Fruit fly (Drosophila melanogaster) whole organism, embryonic: ENCODE measurements around the gene Exn.

ENCODE experiments used
- Bdp1 ChIP-seq: fragments of 200-800 bp; sonication (Bioruptor generic); optimal IDR thresholded peaks from 3 replicates; lab custom pipeline; 2016; ENCODE audit warnings: missing biosample characterization, missing genetic modification characterization
- Bgb ChIP-seq: fragments of 200-800 bp; sonication (Bioruptor generic); IDR thresholded peaks from 2 replicates; pipeline ENCODE4 v1.3.6; 2022; ENCODE audit warnings: missing biosample characterization, missing genetic modification characterization; ENCODE audit not compliant: partially characterized antibody
- CG12659 ChIP-seq: fragments of 200-800 bp; sonication (Bioruptor generic); optimal IDR thresholded peaks from 3 replicates; lab custom pipeline; 2017; ENCODE audit warnings: mild to moderate bottlenecking, missing biosample characterization, missing genetic modification reagents, missing genetic modification characterization
- CG12744 ChIP-seq: fragments of 200-800 bp; sonication (Bioruptor generic); optimal IDR thresholded peaks from 2 replicates; lab custom pipeline; 2016; ENCODE audit warnings: missing biosample characterization, missing genetic modification characterization
- CG15011 ChIP-seq: fragments of 200-800 bp; sonication (Bioruptor generic); optimal IDR thresholded peaks from 3 replicates; lab custom pipeline; 2018; ENCODE audit warnings: missing biosample characterization, mild to moderate bottlenecking, missing genetic modification characterization
- CG16815 ChIP-seq: fragments of 200-800 bp; sonication (Bioruptor generic); optimal IDR thresholded peaks from 3 replicates; lab custom pipeline; 2017; ENCODE audit warnings: missing biosample characterization, mild to moderate bottlenecking, missing genetic modification characterization
- CG17385 ChIP-seq: fragments of 200-800 bp; sonication (Bioruptor generic); optimal IDR thresholded peaks from 3 replicates; lab custom pipeline; 2018; ENCODE audit warnings: missing biosample characterization, mild to moderate bottlenecking, missing genetic modification characterization
- CG17829 ChIP-seq: fragments of 200-800 bp; optimal IDR thresholded peaks from 2 replicates; lab custom pipeline; 2019; ENCODE audit warnings: missing biosample characterization, mild to moderate bottlenecking, missing genetic modification characterization, moderate library complexity
- CG2712 ChIP-seq: fragments of 200-800 bp; optimal IDR thresholded peaks from 3 replicates; lab custom pipeline; 2019; ENCODE audit warnings: missing biosample characterization, mild to moderate bottlenecking, missing genetic modification characterization, moderate library complexity
- CG33557 ChIP-seq: fragments of 200-800 bp; sonication (Bioruptor generic); optimal IDR thresholded peaks from 2 replicates; lab custom pipeline; 2019; ENCODE audit warnings: missing biosample characterization, mild to moderate bottlenecking, missing genetic modification characterization, moderate library complexity
- CG34224 ChIP-seq: fragments of 200-800 bp; sonication (Bioruptor generic); IDR thresholded peaks from 3 replicates; pipeline ENCODE4 v1.3.6; 2022; ENCODE audit warnings: missing biosample characterization, missing genetic modification characterization; ENCODE audit not compliant: partially characterized antibody
- CG34376 ChIP-seq: fragments of 200-800 bp; sonication (Bioruptor generic); optimal IDR thresholded peaks from 2 replicates; lab custom pipeline; 2018; ENCODE audit warnings: missing biosample characterization, mild to moderate bottlenecking, missing genetic modification characterization
- CG34422 ChIP-seq: fragments of 200-800 bp; sonication (Bioruptor generic); IDR thresholded peaks from 3 replicates; pipeline ENCODE4 v1.3.6; 2022; ENCODE audit warnings: missing biosample characterization, missing genetic modification characterization
- CG4707 ChIP-seq: fragments of 200-800 bp; sonication (Bioruptor generic); optimal IDR thresholded peaks from 2 replicates; lab custom pipeline; 2018; ENCODE audit warnings: missing biosample characterization, mild to moderate bottlenecking, missing genetic modification characterization, moderate library complexity
- CG4854 ChIP-seq: fragments of 200-800 bp; sonication (Bioruptor generic); optimal IDR thresholded peaks from 2 replicates; lab custom pipeline; 2016; ENCODE audit warnings: missing biosample characterization, missing genetic modification characterization, inconsistent platforms
- CG7987 ChIP-seq: fragments of 200-800 bp; sonication (Bioruptor generic); optimal IDR thresholded peaks from 2 replicates; lab custom pipeline; 2018; ENCODE audit warnings: missing biosample characterization, mild to moderate bottlenecking, missing genetic modification characterization, moderate library complexity
- CG8388 ChIP-seq: fragments of 200-800 bp; sonication (Bioruptor generic); optimal IDR thresholded peaks from 2 replicates; lab custom pipeline; 2019; ENCODE audit warnings: missing biosample characterization, mild to moderate bottlenecking, missing genetic modification characterization, moderate library complexity
- CG8944 ChIP-seq: fragments of 200-800 bp; sonication (Bioruptor generic); optimal IDR thresholded peaks from 3 replicates; lab custom pipeline; 2016; ENCODE audit warnings: missing biosample characterization, missing genetic modification characterization
- CG9876 ChIP-seq: fragments of 200-800 bp; sonication (Bioruptor generic); optimal IDR thresholded peaks from 2 replicates; lab custom pipeline; 2016; ENCODE audit warnings: missing biosample characterization, missing genetic modification characterization
- CTCF ChIP-seq: fragments of 200-800 bp; sonication (Bioruptor generic); optimal IDR thresholded peaks from 2 replicates; lab custom pipeline; 2017; ENCODE audit warnings: missing biosample characterization, mild to moderate bottlenecking, missing genetic modification characterization, moderate library complexity
- Dad ChIP-seq: fragments of 200-800 bp; sonication (Bioruptor generic); optimal IDR thresholded peaks from 3 replicates; lab custom pipeline; 2016; ENCODE audit warnings: missing biosample characterization, missing genetic modification characterization
- ERR ChIP-seq: fragments of 200-800 bp; sonication (Bioruptor generic); optimal IDR thresholded peaks from 2 replicates; lab custom pipeline; 2016; ENCODE audit warnings: missing biosample characterization, missing genetic modification characterization
- GATAe ChIP-seq: fragments of 200-800 bp; sonication (Bioruptor generic); conservative IDR thresholded peaks from 2 replicates; pipeline ENCODE4 v1.3.6; 2022; ENCODE audit warnings: missing biosample characterization, missing genetic modification characterization
- HmgD ChIP-seq: fragments of 200-800 bp; sonication (Bioruptor generic); optimal IDR thresholded peaks from 3 replicates; lab custom pipeline; 2016; ENCODE audit warnings: missing biosample characterization, missing genetic modification characterization
- HmgZ ChIP-seq: fragments of 200-800 bp; sonication (Bioruptor generic); optimal IDR thresholded peaks from 2 replicates; lab custom pipeline; 2018; ENCODE audit warnings: missing biosample characterization, mild to moderate bottlenecking, missing genetic modification characterization
- Mes4 ChIP-seq: fragments of 200-800 bp; sonication (Bioruptor generic); optimal IDR thresholded peaks from 2 replicates; lab custom pipeline; 2016; ENCODE audit warnings: missing biosample characterization, missing genetic modification characterization
- Nf-YB ChIP-seq: fragments of 200-800 bp; sonication (Bioruptor generic); optimal IDR thresholded peaks from 3 replicates; lab custom pipeline; 2019; ENCODE audit warnings: missing biosample characterization, mild to moderate bottlenecking, missing genetic modification characterization, moderate library complexity
- Oaz ChIP-seq: fragments of 200-800 bp; sonication (Bioruptor generic); IDR thresholded peaks from 2 replicates; pipeline ENCODE4 v1.3.6; 2022; ENCODE audit warnings: missing biosample characterization, missing genetic modification characterization
- Ptx1 ChIP-seq: fragments of 200-800 bp; sonication (Bioruptor generic); IDR thresholded peaks from 2 replicates; pipeline ENCODE4 v1.3.6; 2022; ENCODE audit warnings: missing biosample characterization, missing genetic modification characterization
- abd-A ChIP-seq: fragments of 200-800 bp; sonication (Bioruptor generic); optimal IDR thresholded peaks from 3 replicates; lab custom pipeline; 2019; ENCODE audit warnings: missing biosample characterization, mild to moderate bottlenecking, missing genetic modification characterization, moderate library complexity
- al ChIP-seq: fragments of 200-800 bp; sonication (Bioruptor generic); IDR thresholded peaks from 2 replicates; pipeline ENCODE4 v1.3.6; 2022; ENCODE audit warnings: missing biosample characterization, missing genetic modification characterization
- amos ChIP-seq: fragments of 200-800 bp; sonication (Bioruptor generic); IDR thresholded peaks from 2 replicates; pipeline ENCODE4 v1.3.6; 2022; ENCODE audit warnings: missing biosample characterization, missing genetic modification characterization; ENCODE audit not compliant: partially characterized antibody
- aop ChIP-seq: fragments of 200-800 bp; sonication (Bioruptor generic); IDR thresholded peaks from 2 replicates; pipeline ENCODE4 v1.3.6; 2022; ENCODE audit warnings: missing biosample characterization, missing genetic modification characterization
- ap ChIP-seq: fragments of 200-800 bp; sonication (Bioruptor generic); IDR thresholded peaks from 2 replicates; pipeline ENCODE4 v1.3.6; 2022; ENCODE audit warnings: missing biosample characterization, missing genetic modification characterization
- ci ChIP-seq: fragments of 200-800 bp; sonication (Bioruptor generic); IDR thresholded peaks from 3 replicates; pipeline ENCODE4 v1.3.6; 2022; ENCODE audit warnings: missing biosample characterization, missing genetic modification characterization
- danr ChIP-seq: fragments of 200-800 bp; sonication (Bioruptor generic); IDR thresholded peaks from 2 replicates; pipeline ENCODE4 v1.3.6; 2022; ENCODE audit warnings: missing biosample characterization, missing genetic modification characterization
- disco-r ChIP-seq: fragments of 200-800 bp; sonication (Bioruptor generic); optimal IDR thresholded peaks from 2 replicates; lab custom pipeline; 2016; ENCODE audit warnings: missing biosample characterization, missing genetic modification characterization
- ems ChIP-seq: fragments of 200-800 bp; sonication (Bioruptor generic); optimal IDR thresholded peaks from 3 replicates; lab custom pipeline; 2016; ENCODE audit warnings: missing biosample characterization, missing genetic modification characterization
- gcm ChIP-seq: fragments of 200-800 bp; sonication (Bioruptor generic); optimal IDR thresholded peaks from 2 replicates; lab custom pipeline; 2019; ENCODE audit warnings: missing biosample characterization, mild to moderate bottlenecking, missing genetic modification characterization, moderate library complexity
- inv ChIP-seq: fragments of 200-800 bp; sonication (Bioruptor generic); IDR thresholded peaks from 2 replicates; pipeline ENCODE4 v1.3.6; 2022; ENCODE audit warnings: missing biosample characterization, missing genetic modification characterization; ENCODE audit not compliant: partially characterized antibody
- jing ChIP-seq: fragments of 200-800 bp; sonication (Bioruptor generic); optimal IDR thresholded peaks from 2 replicates; lab custom pipeline; 2018; ENCODE audit warnings: missing biosample characterization, mild to moderate bottlenecking, missing genetic modification characterization
- nerfin-2 ChIP-seq: fragments of 200-800 bp; sonication (Bioruptor generic); IDR thresholded peaks from 2 replicates; pipeline ENCODE4 v1.3.6; 2022; ENCODE audit warnings: missing biosample characterization, missing genetic modification characterization; ENCODE audit not compliant: partially characterized antibody
- odd ChIP-seq: fragments of 200-800 bp; sonication (Bioruptor generic); optimal IDR thresholded peaks from 2 replicates; lab custom pipeline; 2017; ENCODE audit warnings: missing biosample characterization, mild to moderate bottlenecking, missing genetic modification characterization
- pb ChIP-seq: fragments of 200-800 bp; sonication (Bioruptor generic); optimal IDR thresholded peaks from 3 replicates; lab custom pipeline; 2016; ENCODE audit warnings: missing biosample characterization, missing genetic modification characterization
- scrt ChIP-seq: fragments of 200-800 bp; sonication (Bioruptor generic); optimal IDR thresholded peaks from 2 replicates; lab custom pipeline; 2018; ENCODE audit warnings: missing biosample characterization, mild to moderate bottlenecking, missing genetic modification characterization, moderate library complexity
- sd ChIP-seq: fragments of 200-800 bp; sonication (Bioruptor generic); optimal IDR thresholded peaks from 3 replicates; lab custom pipeline; 2018; ENCODE audit warnings: missing biosample characterization, mild to moderate bottlenecking, missing genetic modification characterization, moderate library complexity
- sima ChIP-seq: fragments of 200-800 bp; sonication (Bioruptor generic); optimal IDR thresholded peaks from 2 replicates; lab custom pipeline; 2016; ENCODE audit warnings: missing biosample characterization, missing genetic modification characterization
- slou ChIP-seq: fragments of 200-800 bp; sonication (Bioruptor generic); optimal IDR thresholded peaks from 3 replicates; lab custom pipeline; 2016; ENCODE audit warnings: missing biosample characterization, missing genetic modification characterization
- ssp ChIP-seq: fragments of 200-800 bp; sonication (Bioruptor generic); IDR thresholded peaks from 2 replicates; pipeline ENCODE4 v1.3.6; 2022; ENCODE audit warnings: missing biosample characterization, missing genetic modification characterization
- tup ChIP-seq: fragments of 200-800 bp; sonication (Bioruptor generic); optimal IDR thresholded peaks from 2 replicates; lab custom pipeline; 2016; ENCODE audit warnings: missing biosample characterization, mild to moderate bottlenecking, missing genetic modification characterization, moderate library complexity

Exn gene

DNA sequence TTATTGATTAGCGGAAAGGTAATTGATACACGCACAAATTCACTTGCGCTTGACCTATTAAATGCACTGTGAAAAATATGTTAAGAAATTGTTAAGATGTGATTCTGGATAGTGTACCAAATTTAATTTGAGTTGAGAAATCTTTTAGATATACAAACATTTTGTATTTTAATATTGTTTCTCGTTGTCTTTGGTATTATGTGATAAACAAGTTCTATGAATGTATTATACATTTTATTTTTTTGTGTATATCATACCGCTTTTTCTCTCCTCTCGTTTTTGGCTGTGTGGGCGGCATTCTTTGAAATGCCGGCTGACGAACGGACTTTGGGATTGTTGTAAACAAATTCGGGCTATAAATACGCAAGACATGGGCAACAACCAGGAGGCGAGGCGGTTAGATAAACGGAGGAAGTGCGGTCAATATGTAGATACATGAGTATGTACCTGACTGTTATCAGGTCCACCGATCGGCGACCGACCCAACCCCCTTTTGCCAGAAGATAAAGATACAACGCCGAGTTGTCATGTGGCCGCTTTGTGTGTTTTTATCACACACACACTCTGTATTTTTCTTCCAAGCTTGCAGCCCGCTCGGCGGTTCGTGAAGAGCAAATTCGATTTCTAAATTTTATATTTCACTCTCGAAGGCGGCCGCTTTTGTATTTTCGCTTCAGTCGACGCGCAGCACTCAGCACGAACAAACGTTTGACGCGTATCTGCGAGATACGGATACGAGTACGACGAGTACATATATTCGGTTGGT is 12.9 kb upstream of the Exn start (continued):
- TF ChIP-seq CG7987 (GFP tag; lab: Kevin White, UChicago) (no peak), CG9876 (no peak), CG34224 (GFP tag; lab: Robert Waterston, UW) (no peak), slou (GFP tag; lab: Kevin White, UChicago) (peak; percentile 24), Oaz (GFP tag; lab: Robert Waterston, UW) (peak; percentile 42; the same call in 1 of the 2 replicates), CG15011 (GFP tag; lab: Kevin White, UChicago) (peak; percentile 76), CG34422 (GFP tag; lab: Robert Waterston, UW) (peak; percentile 73), CG12659 (peak; percentile 72), ems (GFP tag; lab: Kevin White, UChicago) (peak; percentile 23), abd-A (no peak), CG8944 (GFP tag; lab: Kevin White, UChicago) (no peak), odd (GFP tag; lab: Kevin White, UChicago) (peak; percentile 56), ssp (GFP tag; lab: Robert Waterston, UW) (peak; percentile 46; the same call in 1 of the 2 replicates), scrt (GFP tag; lab: Kevin White, UChicago) (peak; percentile 10), ERR (GFP tag; lab: Kevin White, UChicago) (peak; percentile 17), CG34376 (peak; percentile 57), tup (no peak), CG12744 (peak; percentile 5), CG33557 (no peak), nerfin-2 (no peak), Bgb (GFP tag; lab: Robert Waterston, UW) (peak; percentile 40; the same call in 1 of the 2 replicates), aop (no peak), pb (GFP tag; lab: Kevin White, UChicago) (peak; percentile 2), ci (GFP tag; lab: Robert Waterston, UW) (peak; percentile 77), jing (GFP tag; lab: Kevin White, UChicago) (peak; percentile 54), amos (GFP tag; lab: Robert Waterston, UW) (no peak), Nf-YB (GFP tag; lab: Kevin White, UChicago) (peak; percentile 50), HmgZ (tag; lab: Kevin White, UChicago) (peak; percentile 59), sd (tag; lab: Kevin White, UChicago) (peak; percentile 92), gcm (peak; percentile 15), CTCF (GFP tag; lab: Kevin White, UChicago) (no peak), CG17829 (tag; lab: Kevin White, UChicago) (peak; percentile 64), Ptx1 (peak; percentile 83), CG16815 (peak; percentile 30), CG17385 (GFP tag; lab: Kevin White, UChicago) (peak; percentile 75), CG8388 (GFP tag; lab: Kevin White, UChicago) (peak; percentile 53), GATAe (GFP tag; lab: Robert Waterston, UW) (no peak), CG4707 (no peak), Bdp1 (peak; percentile 21), inv (no peak), danr (peak; percentile 9; the same call in 1 of the 2 replicates), HmgD (GFP tag; lab: Kevin White, UChicago) (no peak), Dad (GFP tag; lab: Kevin White, UChicago) (no peak), disco-r (GFP tag; lab: Kevin White, UChicago) (peak; percentile 2), Mes4 (GFP tag; lab: Kevin White, UChicago) (peak; percentile 31), sima (GFP tag; lab: Kevin White, UChicago) (no peak), al (GFP tag; lab: Robert Waterston, UW) (peak; percentile 69), CG2712 (peak; percentile 83), CG4854 (GFP tag; lab: Kevin White, UChicago) (peak; percentile 11), ap (GFP tag; lab: Robert Waterston, UW) (peak; percentile 62)
